Worm (Caenorhabditis elegans): Measurements from ENCODE around the gene dgk-4.

DNA sequence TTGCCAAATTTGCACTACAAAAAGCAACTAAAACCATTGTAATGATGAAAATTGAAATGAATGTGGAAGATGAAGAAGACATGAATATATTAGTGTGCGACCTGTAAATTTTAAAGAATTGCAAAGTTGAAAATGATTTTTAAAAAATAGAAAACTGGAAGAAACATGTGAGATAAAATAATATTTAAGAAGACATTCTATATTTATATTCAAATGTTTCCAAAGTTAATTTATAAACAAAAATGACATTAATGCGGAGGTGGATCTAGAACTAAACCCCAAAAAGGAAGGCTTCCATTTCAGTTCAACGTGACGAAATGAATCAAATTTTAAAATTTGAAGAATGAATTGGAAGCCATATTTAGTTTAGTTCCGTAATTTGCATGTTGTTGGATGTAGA lies 48.1 kb downstream of the dgk-4 start, which contains the start of gene nlp-60:
- TF ChIP-seq pag-3 (tag; optimal IDR thresholded peaks at IDR 0.05; ENCODE audit: borderline replicate concordance): no peak
- TF ChIP-seq nhr-11 (tag; optimal IDR thresholded peaks at IDR 0.05): no peak

All from whole organism, late embryonic.